Worm (Caenorhabditis elegans) whole organism, L4 larva: Measurements from ENCODE around the gene gst-29.

Source experiments
- F44E2.7 ChIP-seq: fragments of 200-800 bp; sonication (Bioruptor generic); IDR thresholded peaks from 2 replicates; pipeline ENCODE4 v2.1.2; 2022; ENCODE audit warnings: missing genetic modification characterization, missing compliant biosample characterization
- F49E8.2 ChIP-seq: sonication (generic microtip); optimal IDR thresholded peaks from 2 replicates; lab custom pipeline; 2016; ENCODE audit warnings: missing compliant biosample characterization, mild to moderate bottlenecking, missing genetic modification characterization, borderline replicate concordance
- T26A8.4 ChIP-seq: fragments of 200-800 bp; sonication (Bioruptor generic); IDR thresholded peaks from 2 replicates; pipeline ENCODE4 v1.3.6; 2022; ENCODE audit warnings: missing genetic modification characterization, missing compliant biosample characterization
- Y5F2A.4 ChIP-seq: fragments of 200-800 bp; sonication (Bioruptor generic); optimal IDR thresholded peaks from 2 replicates; lab custom pipeline; 2018; ENCODE audit warnings: mild to moderate bottlenecking, missing genetic modification characterization, missing compliant biosample characterization
- Y75B8A.6 ChIP-seq: fragments of 200-800 bp; sonication (Bioruptor generic); IDR thresholded peaks from 2 replicates; pipeline ENCODE4 v1.3.6; 2022; ENCODE audit warnings: missing genetic modification reagents, missing genetic modification characterization, missing compliant biosample characterization
- ZK337.2 ChIP-seq: fragments of 200-800 bp; sonication (Bioruptor generic); IDR thresholded peaks from 2 replicates; pipeline ENCODE4 v1.3.6; 2022; ENCODE audit warnings: missing genetic modification reagents, missing genetic modification characterization, missing compliant biosample characterization
- aha-1 ChIP-seq: fragments of 150-350 bp; peaks from one replicate; lab custom pipeline; 2014; ENCODE audit warnings: missing biosample characterization, missing genetic modification characterization
- arid-1 ChIP-seq: fragments of 200-800 bp; sonication (Bioruptor generic); conservative IDR thresholded peaks from 2 replicates; pipeline ENCODE4 v1.3.6; 2022; ENCODE audit warnings: missing genetic modification reagents, missing genetic modification characterization, missing compliant biosample characterization
- ceh-44 ChIP-seq: fragments of 200-800 bp; sonication (Bioruptor generic); IDR thresholded peaks from 2 replicates; pipeline ENCODE4 v1.3.6; 2022; ENCODE audit warnings: missing genetic modification reagents, missing genetic modification characterization, missing compliant biosample characterization
- ceh-62 ChIP-seq: sonication (generic microtip); optimal IDR thresholded peaks from 2 replicates; lab custom pipeline; 2017; ENCODE audit warnings: missing biosample characterization, missing genetic modification characterization
- cey-2 ChIP-seq: sonication (generic microtip); optimal IDR thresholded peaks from 3 replicates; lab custom pipeline; 2017; ENCODE audit warnings: missing genetic modification characterization, mild to moderate bottlenecking, missing compliant biosample characterization, antibody characterized with exemption, borderline replicate concordance; ENCODE audit not compliant: insufficient read depth
- ctbp-1 ChIP-seq: fragments of 200-800 bp; sonication (Bioruptor generic); IDR thresholded peaks from 2 replicates; pipeline ENCODE4 v1.3.6; 2022; ENCODE audit warnings: missing genetic modification reagents, missing genetic modification characterization, missing compliant biosample characterization
- daf-16 ChIP-seq, 3 experiments: sonication (generic microtip); optimal IDR thresholded peaks; 2 replicates each; lab custom pipeline; 2016 to 2017; ENCODE audit warnings: missing genetic modification characterization in 3 of 3, missing genetic modification reagents in 3 of 3, mild to moderate bottlenecking in 2 of 3, missing compliant biosample characterization in 2 of 3, missing biosample characterization in 1 of 3, moderate library complexity in 1 of 3
- dmd-6 ChIP-seq: fragments of 200-800 bp; sonication (Bioruptor generic); IDR thresholded peaks from 2 replicates; pipeline ENCODE4 v1.3.6; 2022; ENCODE audit warnings: missing genetic modification reagents, missing genetic modification characterization, missing compliant biosample characterization
- dmd-9 ChIP-seq: fragments of 200-800 bp; sonication (Bioruptor generic); IDR thresholded peaks from 2 replicates; pipeline ENCODE4 v1.3.6; 2022; ENCODE audit warnings: missing genetic modification reagents, missing genetic modification characterization, missing compliant biosample characterization
- duxl-1 ChIP-seq: sonication (generic microtip); optimal IDR thresholded peaks from 2 replicates; lab custom pipeline; 2016; ENCODE audit warnings: mild to moderate bottlenecking, missing genetic modification characterization, moderate library complexity, missing compliant biosample characterization; ENCODE audit not compliant: poor library complexity
- fkh-10 ChIP-seq: fragments of 150-350 bp; optimal IDR thresholded peaks from 2 replicates; lab custom pipeline; 2014; ENCODE audit warnings: missing biosample characterization, missing genetic modification reagents, missing genetic modification characterization
- fos-1 ChIP-seq: fragments of 150-350 bp; optimal IDR thresholded peaks from 2 replicates; lab custom pipeline; 2014; ENCODE audit warnings: missing biosample characterization, missing genetic modification characterization
- hlh-11 ChIP-seq: fragments of 200-800 bp; sonication (Bioruptor generic); optimal IDR thresholded peaks from 2 replicates; lab custom pipeline; 2018; ENCODE audit warnings: mild to moderate bottlenecking, missing genetic modification characterization, missing compliant biosample characterization
- hlh-30 ChIP-seq: sonication (generic microtip); optimal IDR thresholded peaks from 2 replicates; lab custom pipeline; 2017; ENCODE audit warnings: antibody characterized with exemption, mild to moderate bottlenecking, missing genetic modification characterization, missing compliant biosample characterization; ENCODE audit not compliant: insufficient read depth
- lin-29 ChIP-seq: fragments of 200-800 bp; sonication (Bioruptor generic); IDR thresholded peaks from 2 replicates; pipeline ENCODE4 v1.3.6; 2022; ENCODE audit warnings: missing genetic modification reagents, missing genetic modification characterization, missing compliant biosample characterization
- lin-38 ChIP-seq: fragments of 200-800 bp; sonication (Bioruptor generic); IDR thresholded peaks from 2 replicates; pipeline ENCODE4 v1.3.6; 2022; ENCODE audit warnings: missing genetic modification reagents, missing genetic modification characterization, missing compliant biosample characterization
- lsy-2 ChIP-seq, 2 experiments: fragments of 150-350 bp in 1 of 2; sonication (generic microtip) in 1 of 2; optimal IDR thresholded peaks; 2 replicates each; lab custom pipeline; 2014 to 2017; ENCODE audit warnings: missing biosample characterization in 2 of 2, missing genetic modification characterization in 2 of 2
- mdl-1 ChIP-seq, 2 experiments: fragments of 150-350 bp in 1 of 2; sonication (generic microtip) in 1 of 2; optimal IDR thresholded peaks; 2 replicates each; lab custom pipeline; 2014 to 2017; ENCODE audit warnings: missing biosample characterization in 2 of 2, missing genetic modification characterization in 2 of 2
- mes-2 ChIP-seq: sonication (generic microtip); optimal IDR thresholded peaks from 2 replicates; lab custom pipeline; 2016; ENCODE audit warnings: missing genotype, mild to moderate bottlenecking, missing genetic modification characterization, missing compliant biosample characterization; ENCODE audit not compliant: poor library complexity, severe bottlenecking
- mxl-2 ChIP-seq: fragments of 200-800 bp; sonication (Bioruptor generic); conservative IDR thresholded peaks from 2 replicates; pipeline ENCODE4 v1.3.6; 2022; ENCODE audit warnings: missing genetic modification reagents, missing genetic modification characterization, missing compliant biosample characterization
- nhr-10 ChIP-seq: fragments of 150-350 bp; optimal IDR thresholded peaks from 2 replicates; lab custom pipeline; 2014; ENCODE audit warnings: missing biosample characterization, missing genetic modification characterization
- nhr-11 ChIP-seq: fragments of 150-350 bp; optimal IDR thresholded peaks from 2 replicates; lab custom pipeline; 2014; ENCODE audit warnings: missing biosample characterization, missing genetic modification characterization
- nhr-111 ChIP-seq: fragments of 200-800 bp; sonication (Bioruptor generic); optimal IDR thresholded peaks from 2 replicates; lab custom pipeline; 2018; ENCODE audit warnings: mild to moderate bottlenecking, missing genetic modification characterization, missing compliant biosample characterization
- nhr-237 ChIP-seq: sonication (generic microtip); optimal IDR thresholded peaks from 2 replicates; lab custom pipeline; 2017; ENCODE audit warnings: missing biosample characterization, missing genetic modification characterization
- nhr-28 ChIP-seq: fragments of 150-350 bp; optimal IDR thresholded peaks from 2 replicates; lab custom pipeline; 2014; ENCODE audit warnings: missing biosample characterization, missing genetic modification characterization
- nhr-41 ChIP-seq: fragments of 200-800 bp; sonication (Bioruptor generic); IDR thresholded peaks from 2 replicates; pipeline ENCODE4 v1.3.6; 2022; ENCODE audit warnings: missing genetic modification reagents, missing genetic modification characterization, missing compliant biosample characterization
- nhr-42 ChIP-seq: fragments of 200-800 bp; sonication (Bioruptor generic); IDR thresholded peaks from 2 replicates; pipeline ENCODE4 v1.3.6; 2022; ENCODE audit warnings: missing genetic modification characterization, missing compliant biosample characterization
- pha-4 ChIP-seq, 2 experiments: fragments of 150-350 bp in 1 of 2; fragments of 200-800 bp in 1 of 2; sonication (Bioruptor generic) in 1 of 2; IDR thresholded peaks in 1 of 2; optimal IDR thresholded peaks in 1 of 2; 2 replicates each; pipeline versions ENCODE4 v1.3.6 to Lab custom; 2014 to 2022; ENCODE audit warnings: missing genetic modification characterization in 2 of 2, missing genetic modification reagents in 2 of 2, missing biosample characterization in 1 of 2, missing compliant biosample characterization in 1 of 2
- php-3 ChIP-seq: fragments of 200-800 bp; sonication (Bioruptor generic); IDR thresholded peaks from 2 replicates; pipeline ENCODE4 v1.3.6; 2022; ENCODE audit warnings: missing genetic modification reagents, missing genetic modification characterization, missing compliant biosample characterization
- saeg-2 ChIP-seq: fragments of 200-800 bp; sonication (Bioruptor generic); IDR thresholded peaks from 2 replicates; pipeline ENCODE4 v1.3.6; 2022; ENCODE audit warnings: missing genetic modification reagents, missing genetic modification characterization, missing compliant biosample characterization
- set-16 ChIP-seq: fragments of 200-800 bp; sonication (Bioruptor generic); IDR thresholded peaks from 2 replicates; pipeline ENCODE4 v1.3.6; 2022; ENCODE audit warnings: missing genetic modification reagents, missing genetic modification characterization, missing compliant biosample characterization
- skn-1 ChIP-seq: fragments of 150-350 bp; optimal IDR thresholded peaks from 2 replicates; lab custom pipeline; 2014; ENCODE audit warnings: missing biosample characterization, missing genetic modification characterization
- snpc-4 ChIP-seq: fragments of 150-350 bp; optimal IDR thresholded peaks from 2 replicates; lab custom pipeline; 2014; ENCODE audit warnings: missing biosample characterization, missing genetic modification characterization
- unc-62 ChIP-seq, 3 experiments: fragments of 150-350 bp in 1 of 3; sonication (generic microtip); optimal IDR thresholded peaks in 2 of 3; peaks in 1 of 3; 1 replicate in 1 of 3; 2 replicates in 2 of 3; lab custom pipeline; 2014 to 2017; ENCODE audit warnings: missing biosample characterization in 3 of 3, missing genetic modification characterization in 3 of 3, missing genetic modification reagents in 3 of 3, missing genotype in 1 of 3
- vab-7 ChIP-seq: fragments of 200-800 bp; sonication (Bioruptor generic); IDR thresholded peaks from 2 replicates; pipeline ENCODE4 v1.3.6; 2022; ENCODE audit warnings: missing genetic modification reagents, missing genetic modification characterization, missing compliant biosample characterization
- zag-1 ChIP-seq: fragments of 150-350 bp; optimal IDR thresholded peaks from 2 replicates; lab custom pipeline; 2014; ENCODE audit warnings: missing biosample characterization, missing genetic modification characterization
- zip-11 ChIP-seq: fragments of 200-800 bp; sonication (Bioruptor generic); IDR thresholded peaks from 2 replicates; pipeline ENCODE4 v1.3.6; 2022; ENCODE audit warnings: missing genetic modification characterization, missing compliant biosample characterization
- ztf-7 ChIP-seq: fragments of 150-350 bp; optimal IDR thresholded peaks from 2 replicates; lab custom pipeline; 2014; ENCODE audit warnings: missing biosample characterization, missing genetic modification characterization

The gst-29 gene

ce11 chrII:15197500-15197899, 27.8 kb upstream of the gst-29 start (continued):
- TF ChIP-seq mxl-2, result peak; percentile 38; the same call in 1 of the 2 replicates
- TF ChIP-seq hlh-11, result peak; percentile 64
- TF ChIP-seq unc-62 (GFP tag; optimal IDR thresholded peaks at IDR 0.05 in 1 of 2; lab: Kevin White, UChicago), result peak in 1 of 2 experiments; percentile 94
- no peak for TF ChIP-seq unc-62 (tag; optimal IDR thresholded peaks at IDR 0.05; lab: Kevin White, UChicago)
- peak in 1 of 2 experiments; percentile 26 for TF ChIP-seq mdl-1 (tag; optimal IDR thresholded peaks at IDR 0.05; lab: Kevin White, UChicago)
- TF ChIP-seq lsy-2 (tag; optimal IDR thresholded peaks at IDR 0.05; lab: Kevin White, UChicago), result peak in 1 of 2 experiments; percentile 1
- no peak for TF ChIP-seq lin-29
- TF ChIP-seq set-16 (GFP tag; lab: Robert Waterston, UW), result no peak
- no peak for TF ChIP-seq nhr-11
- peak; percentile 31 for TF ChIP-seq hlh-30 (tag; lab: Kevin White, UChicago)

- TF ChIP-seq saeg-2 (GFP tag; lab: Robert Waterston, UW) (no peak), skn-1 (tag; lab: Kevin White, UChicago) (no peak), pha-4 (GFP tag; IDR thresholded peaks at IDR 0.05; lab: Robert Waterston, UW) (no peak), pha-4 (tag; optimal IDR thresholded peaks at IDR 0.05; lab: Kevin White, UChicago) (no peak), Y75B8A.6 (GFP tag; lab: Robert Waterston, UW) (no peak), vab-7 (GFP tag; lab: Robert Waterston, UW) (no peak), Y5F2A.4 (GFP tag; lab: Kevin White, UChicago) (no peak), dmd-9 (GFP tag; lab: Robert Waterston, UW) (no peak), ceh-44 (no peak)
Measured at ce11 chrII:15196433-15196832, 26.8 kb upstream of the gst-29 start, which contains the start of gene spsb-1. TSS of gene spsb-1 (plus strand) at chrII:15196733.

- TF ChIP-seq T26A8.4 (GFP tag; lab: Robert Waterston, UW) (no peak), cey-2 (tag; lab: Kevin White, UChicago) (no peak), F44E2.7 (no peak), ceh-62 (no peak), nhr-28 (tag; lab: Kevin White, UChicago) (peak; percentile 10), hlh-30 (tag; lab: Kevin White, UChicago) (peak; percentile 72), daf-16 (GFP tag; optimal IDR thresholded peaks at IDR 0.05; lab: Kevin White, UChicago) (no peak), daf-16 (tag; optimal IDR thresholded peaks at IDR 0.05; lab: Kevin White, UChicago) (peak; percentile 33), zip-11 (no peak), ZK337.2 (no peak), hlh-11 (no peak)
- TF ChIP-seq, all 104 proteins: peak for 3
Measured at ce11 chrII:15195346-15195745, 25.7 kb upstream of the gst-29 start.

- TF ChIP-seq nhr-28 (tag; lab: Kevin White, UChicago), result peak; percentile 66
- no peak for TF ChIP-seq aha-1 (tag; lab: Kevin White, UChicago)
- peak; percentile 52 for TF ChIP-seq set-16 (GFP tag; lab: Robert Waterston, UW)
- no peak for TF ChIP-seq cey-2 (tag; lab: Kevin White, UChicago)
- TF ChIP-seq nhr-10 (tag; lab: Kevin White, UChicago), result no peak
- TF ChIP-seq F49E8.2 (tag; lab: Kevin White, UChicago), result no peak
- no peak for TF ChIP-seq ctbp-1 (GFP tag; lab: Robert Waterston, UW)
- no peak for TF ChIP-seq php-3 (GFP tag; lab: Robert Waterston, UW)
- TF ChIP-seq fos-1 (tag; lab: Kevin White, UChicago), result no peak
- no peak for TF ChIP-seq arid-1
- TF ChIP-seq nhr-237 (tag; lab: Kevin White, UChicago), result no peak
- peak; percentile 81 for TF ChIP-seq dmd-6
- TF ChIP-seq duxl-1, result no peak
- TF ChIP-seq ztf-7 (tag; lab: Kevin White, UChicago), result no peak
- TF ChIP-seq nhr-41, result no peak
- no peak for TF ChIP-seq nhr-42 (GFP tag; lab: Robert Waterston, UW)
- no peak for TF ChIP-seq zag-1 (tag; lab: Kevin White, UChicago)
- no peak for TF ChIP-seq fkh-10 (GFP tag; lab: Kevin White, UChicago)
- TF ChIP-seq snpc-4 (tag; lab: Kevin White, UChicago), result no peak
- no peak for TF ChIP-seq lin-29
- TF ChIP-seq ZK337.2, result 0 out of 2 replicates have a peak, but pooled peaks have one; percentile 16
- TF ChIP-seq lin-38, result no peak
- TF ChIP-seq hlh-11, result peak; percentile 94
- TF ChIP-seq nhr-111 (GFP tag; lab: Kevin White, UChicago), result no peak
- peak; percentile 10 for TF ChIP-seq mes-2 (tag; lab: Kevin White, UChicago)
Measured at ce11 chrII:15193961-15194360, 24.3 kb upstream of the gst-29 start.
